ENCODE assay signal across 6 worm cellular contexts in the genomic region with DNA sequence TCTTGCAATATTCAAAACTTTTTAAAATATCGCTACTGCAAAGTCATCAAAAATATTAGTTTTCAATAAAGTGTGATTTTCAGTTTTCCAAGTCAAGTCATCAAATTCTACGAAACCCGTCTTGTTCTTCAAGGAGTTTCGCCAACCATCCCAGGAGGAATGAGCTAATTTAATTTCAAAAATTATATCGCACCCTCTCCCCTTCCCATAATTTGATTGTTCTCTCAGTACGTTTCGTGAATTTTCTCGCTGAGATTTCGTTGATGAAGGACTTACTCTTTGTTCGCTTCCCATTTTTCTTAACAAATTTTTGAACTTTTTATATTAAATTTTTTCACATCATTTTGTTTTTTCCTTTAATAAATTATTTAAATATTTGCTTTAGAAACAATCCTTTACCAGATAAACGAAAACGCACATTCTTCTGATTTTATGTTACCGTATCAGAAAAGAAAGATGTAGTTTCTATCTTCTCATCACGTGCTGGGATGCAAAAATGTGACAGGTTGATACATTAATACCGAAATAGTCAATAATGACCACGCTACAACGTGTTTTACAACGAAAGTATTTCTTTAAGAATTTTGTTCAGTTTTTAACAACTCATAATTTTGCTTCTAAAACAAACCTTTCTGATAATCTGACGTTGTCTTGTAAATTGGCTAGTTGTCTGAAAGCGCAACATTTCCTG.
TF ChIP-seq lines count a peak whose summit lies in the region.

No protein-coding gene starts in this region.

TF ChIP-seq in whole organism, L1 larva, 84 proteins besides CTCF, POLR2A, EP300 and RAD21 (continues in another document):
- TF ChIP-seq ceh-88 (GFP tag; IDR thresholded peaks at IDR 0.05; lab: Robert Waterston, UW), result no peak
- peak in 1 of 2 experiments; percentile 51 for TF ChIP-seq mdl-1 (tag; optimal IDR thresholded peaks at IDR 0.05; lab: Kevin White, UChicago)
- no peak for TF ChIP-seq swsn-7 (tag; optimal IDR thresholded peaks at IDR 0.05; lab: Kevin White, UChicago)
- no peak for TF ChIP-seq grh-1 (GFP tag; IDR thresholded peaks at IDR 0.05; lab: Robert Waterston, UW)
- peak; percentile 49 for TF ChIP-seq nhr-71 (tag; optimal IDR thresholded peaks at IDR 0.05; lab: Kevin White, UChicago)
- TF ChIP-seq ceh-90 (tag; optimal IDR thresholded peaks at IDR 0.05; lab: Kevin White, UChicago), result no peak
- no peak for TF ChIP-seq sup-37 (GFP tag; optimal IDR thresholded peaks at IDR 0.05; lab: Kevin White, UChicago)
- no peak for TF ChIP-seq nhr-84 (tag; optimal IDR thresholded peaks at IDR 0.05; lab: Kevin White, UChicago)
- no peak for TF ChIP-seq C04F5.9 (tag; optimal IDR thresholded peaks at IDR 0.05; lab: Kevin White, UChicago)
- TF ChIP-seq nhr-76 (tag; optimal IDR thresholded peaks at IDR 0.05; lab: Kevin White, UChicago), result no peak
- TF ChIP-seq lin-39 (tag; optimal IDR thresholded peaks at IDR 0.05; lab: Kevin White, UChicago), result no peak
- no peak for TF ChIP-seq nhr-12 (tag; optimal IDR thresholded peaks at IDR 0.05; lab: Kevin White, UChicago)
- TF ChIP-seq lin-35 (GFP tag; optimal IDR thresholded peaks at IDR 0.05; lab: Kevin White, UChicago), result peak in 1 of 2 experiments; percentile 65
- peak; percentile 41 for TF ChIP-seq nhr-90 (tag; optimal IDR thresholded peaks at IDR 0.05; lab: Kevin White, UChicago; ENCODE audit: poor library complexity)

TF ChIP-seq in whole organism, L2 larva, 48 proteins besides CTCF, POLR2A, EP300 and RAD21:
- TF ChIP-seq nhr-21 (tag; optimal IDR thresholded peaks at IDR 0.05; lab: Kevin White, UChicago) (peak; percentile 48), Y55F3AM.14 (GFP tag; optimal IDR thresholded peaks at IDR 0.05; lab: Kevin White, UChicago) (no peak), nhr-129 (tag; optimal IDR thresholded peaks at IDR 0.05; lab: Kevin White, UChicago) (no peak), fos-1 (tag; optimal IDR thresholded peaks at IDR 0.05; lab: Kevin White, UChicago) (no peak), snpc-4 (tag; optimal IDR thresholded peaks at IDR 0.05; lab: Kevin White, UChicago) (no peak), lin-11 (tag; optimal IDR thresholded peaks at IDR 0.05; lab: Kevin White, UChicago) (no peak), sma-9 (GFP tag; optimal IDR thresholded peaks at IDR 0.05; lab: Kevin White, UChicago) (peak; percentile 48), sma-9 (tag; optimal IDR thresholded peaks at IDR 0.05; lab: Kevin White, UChicago) (no peak), lin-13 (GFP tag; optimal IDR thresholded peaks at IDR 0.05; lab: Kevin White, UChicago) (no peak), nhr-25 (tag; optimal IDR thresholded peaks at IDR 0.05; lab: Kevin White, UChicago) (peak; percentile 59)

TF ChIP-seq in whole organism, L3 larva, 47 proteins besides CTCF, POLR2A, EP300 and RAD21:
- no peak for TF ChIP-seq ceh-28 (tag; optimal IDR thresholded peaks at IDR 0.05; lab: Kevin White, UChicago)
- peak; percentile 2 for TF ChIP-seq pha-4 (tag; optimal IDR thresholded peaks at IDR 0.05; lab: Kevin White, UChicago)
- peak; percentile 2 for TF ChIP-seq elt-2 (tag; optimal IDR thresholded peaks at IDR 0.05; lab: Kevin White, UChicago)
- peak; percentile 28 for TF ChIP-seq pqm-1 (tag; optimal IDR thresholded peaks at IDR 0.05; lab: Kevin White, UChicago)
- TF ChIP-seq nhr-23 (tag; optimal IDR thresholded peaks at IDR 0.05; lab: Kevin White, UChicago), result peak; percentile 12

TF ChIP-seq in whole organism, L4 larva, 104 proteins besides CTCF, POLR2A, EP300 and RAD21 (continues in another document):
- TF ChIP-seq ceh-44 (GFP tag; IDR thresholded peaks at IDR 0.05; lab: Robert Waterston, UW) (no peak), ctbp-1 (GFP tag; IDR thresholded peaks at IDR 0.05; lab: Robert Waterston, UW) (no peak), ceh-32 (tag; optimal IDR thresholded peaks at IDR 0.05; lab: Kevin White, UChicago; ENCODE audit: poor library complexity) (no peak), daf-8 (GFP tag; IDR thresholded peaks at IDR 0.05; lab: Robert Waterston, UW) (no peak), hlh-30 (tag; optimal IDR thresholded peaks at IDR 0.05; lab: Kevin White, UChicago; ENCODE audit: insufficient read depth) (peak; percentile 71), unc-62 (GFP tag; optimal IDR thresholded peaks at IDR 0.05 in 1 of 2; lab: Kevin White, UChicago) (peak in 1 of 2 experiments; percentile 3), unc-62 (tag; optimal IDR thresholded peaks at IDR 0.05; lab: Kevin White, UChicago) (no peak), mdl-1 (tag; optimal IDR thresholded peaks at IDR 0.05; lab: Kevin White, UChicago) (peak in 1 of 2 experiments; percentile 45), T20F7.1 (GFP tag; optimal IDR thresholded peaks at IDR 0.05; lab: Kevin White, UChicago) (peak; percentile 29), nhr-11 (tag; optimal IDR thresholded peaks at IDR 0.05; lab: Kevin White, UChicago) (no peak), nhr-28 (tag; optimal IDR thresholded peaks at IDR 0.05; lab: Kevin White, UChicago) (peak; percentile 82), dmd-6 (GFP tag; IDR thresholded peaks at IDR 0.05; lab: Robert Waterston, UW) (peak; percentile 52), dve-1 (tag; optimal IDR thresholded peaks at IDR 0.05; lab: Kevin White, UChicago; ENCODE audit: insufficient read depth) (peak; percentile 67), Y5F2A.4 (GFP tag; optimal IDR thresholded peaks at IDR 0.05; lab: Kevin White, UChicago) (no peak), ces-1 (GFP tag; optimal IDR thresholded peaks at IDR 0.05; lab: Kevin White, UChicago) (peak; percentile 85), lin-13 (GFP tag; optimal IDR thresholded peaks at IDR 0.05; lab: Kevin White, UChicago) (no peak), hlh-11 (tag; optimal IDR thresholded peaks at IDR 0.05; lab: Kevin White, UChicago) (peak; percentile 33), lsy-2 (tag; optimal IDR thresholded peaks at IDR 0.05; lab: Kevin White, UChicago) (no peak), aly-2 (tag; optimal IDR thresholded peaks at IDR 0.05; lab: Kevin White, UChicago) (no peak)

TF ChIP-seq in whole organism, late embryonic, 69 proteins besides CTCF, POLR2A, EP300 and RAD21:
- TF ChIP-seq ref-2 (tag; optimal IDR thresholded peaks at IDR 0.05; lab: Kevin White, UChicago), result no peak
- TF ChIP-seq F13H6.1 (tag; optimal IDR thresholded peaks at IDR 0.05; lab: Kevin White, UChicago), result no peak
- no peak for TF ChIP-seq unc-55 (GFP tag; optimal IDR thresholded peaks at IDR 0.05; lab: Kevin White, UChicago)
- no peak for TF ChIP-seq fax-1 (tag; optimal IDR thresholded peaks at IDR 0.05; lab: Kevin White, UChicago)
- TF ChIP-seq ceh-45 (GFP tag; IDR thresholded peaks at IDR 0.05; lab: Robert Waterston, UW), result no peak
- peak; percentile 97 for TF ChIP-seq unc-42 (tag; optimal IDR thresholded peaks at IDR 0.05; lab: Kevin White, UChicago)
- no peak for TF ChIP-seq elt-2 (tag; optimal IDR thresholded peaks at IDR 0.05; lab: Kevin White, UChicago)

TF ChIP-seq in whole organism, mixed stage, embryonic, 35 proteins besides CTCF, POLR2A, EP300 and RAD21:
- peak; percentile 99 for TF ChIP-seq ces-1 (GFP tag; optimal IDR thresholded peaks at IDR 0.05; lab: Kevin White, UChicago)
- TF ChIP-seq nhr-28 (tag; optimal IDR thresholded peaks at IDR 0.05; lab: Kevin White, UChicago), result no peak

Comparison
In these comparisons a context has a peak if more than half of its experiments do, and no peak if none do; other contexts are left out.
1. Of the 29 proteins assayed by ChIP-seq in both whole organism, L4 larva and whole organism, L1 larva: peak only in whole organism, L4 larva: ces-1 and nhr-28; only in whole organism, L1 larva: none; in both: none; in neither: 23; mixed calls (peak in some experiments, not most) for 4.